Worm (Caenorhabditis elegans): ENCODE results near the gene catp-5.

Gene catp-5

DNA sequence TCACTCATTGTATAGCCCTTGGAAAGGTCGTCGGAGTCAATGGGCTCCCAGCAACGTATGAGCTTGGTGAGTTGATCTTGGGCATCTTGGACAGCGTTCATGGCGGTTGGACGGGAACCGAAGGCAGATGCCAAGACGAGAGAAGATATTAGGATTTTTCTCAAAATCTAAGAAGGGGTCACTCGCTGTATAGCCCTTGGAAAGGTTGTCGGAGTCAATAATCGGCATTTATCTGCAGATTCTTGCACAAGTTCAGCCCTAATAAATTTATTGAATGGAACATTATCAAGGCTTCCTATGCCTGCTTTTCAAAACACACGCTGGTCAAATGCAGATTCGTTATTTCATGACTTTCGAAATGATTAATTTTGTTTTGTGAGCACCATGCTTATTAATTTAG lies 39.1 kb upstream of the catp-5 start, which contains the start of gene C02B8.7:
C02B8.7 (minus strand) TSS at position 101 of the 400 bp plus-strand sequence.
- TF ChIP-seq ZK337.2 (GFP tag; IDR thresholded peaks at IDR 0.05) (no peak), Y5F2A.4 (GFP tag; optimal IDR thresholded peaks at IDR 0.05) (no peak), R02D3.7 (tag; optimal IDR thresholded peaks at IDR 0.05) (no peak), zag-1 (tag; optimal IDR thresholded peaks at IDR 0.05) (no peak), spr-1 (tag; optimal IDR thresholded peaks at IDR 0.05) (no peak), F10B5.3 (tag; optimal IDR thresholded peaks at IDR 0.05) (no peak)

DNA sequence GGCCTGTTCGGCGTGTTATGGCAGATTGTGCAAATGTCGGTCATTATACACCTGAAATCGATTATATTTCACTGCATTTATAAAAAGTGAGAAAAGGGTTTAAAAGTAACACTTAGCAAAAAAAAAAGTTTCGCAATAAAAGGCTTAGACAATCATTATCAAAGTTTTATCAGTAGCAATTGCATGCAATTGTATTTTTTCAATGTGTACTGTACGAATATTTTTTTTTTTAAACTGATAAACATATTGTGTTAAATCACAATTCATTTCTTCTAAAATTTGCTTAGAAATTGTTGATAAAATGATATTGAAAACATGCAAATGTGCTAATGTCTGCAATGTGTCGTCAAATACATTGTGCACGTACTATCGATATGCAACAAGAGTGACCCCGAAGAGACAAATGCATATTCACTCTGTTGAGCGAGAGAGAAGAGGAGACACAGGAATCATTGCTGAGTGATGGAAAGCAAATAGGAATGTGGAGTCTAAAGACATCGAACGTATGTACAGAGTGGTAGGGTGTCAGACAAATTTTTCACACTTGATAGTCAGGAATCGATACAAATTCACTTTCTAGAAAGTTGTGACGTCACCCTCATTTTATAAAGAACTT lies 37.7 kb upstream of the catp-5 start, which contains the start of gene C02B8.6:
C02B8.6 (minus strand) TSS at position 51 of the 616 bp plus-strand sequence.
- TF ChIP-seq duxl-1 (tag; optimal IDR thresholded peaks at IDR 0.05; ENCODE audit: poor library complexity) (peak; percentile 11), nhr-11 (tag; optimal IDR thresholded peaks at IDR 0.05) (peak; percentile 12), lin-39 (tag; optimal IDR thresholded peaks at IDR 0.05) (no peak), T26A8.4 (GFP tag; IDR thresholded peaks at IDR 0.05) (no peak), madf-5 (GFP tag; IDR thresholded peaks at IDR 0.05) (no peak), nhr-41 (GFP tag; IDR thresholded peaks at IDR 0.05) (0 out of 2 replicates have a peak, but pooled peaks have one; percentile 58), T20F7.1 (GFP tag; optimal IDR thresholded peaks at IDR 0.05) (peak; percentile 47), jun-1 (tag; optimal IDR thresholded peaks at IDR 0.05) (no peak), daf-16 (GFP tag; optimal IDR thresholded peaks at IDR 0.05) (peak in 1 of 2 experiments; percentile 3), daf-16 (tag; optimal IDR thresholded peaks at IDR 0.05) (peak; percentile 75), ZK337.2 (GFP tag; IDR thresholded peaks at IDR 0.05) (no peak), hlh-11 (tag; optimal IDR thresholded peaks at IDR 0.05) (peak; percentile 68), mep-1 (tag; optimal IDR thresholded peaks at IDR 0.05) (peak; percentile 84), ceh-28 (tag; optimal IDR thresholded peaks at IDR 0.05) (no peak), daf-19 (GFP tag; conservative IDR thresholded peaks at IDR 0.05) (no peak), nhr-6 (tag; optimal IDR thresholded peaks at IDR 0.05) (peak; percentile 54), nhr-28 (tag; optimal IDR thresholded peaks at IDR 0.05) (peak; percentile 70), aha-1 (tag) (peak; percentile 67), dmd-6 (GFP tag; IDR thresholded peaks at IDR 0.05) (peak; percentile 55), pqm-1 (tag; optimal IDR thresholded peaks at IDR 0.05) (peak; percentile 56), nhr-77 (tag; optimal IDR thresholded peaks at IDR 0.05) (peak; percentile 50), unc-62 (GFP tag; optimal IDR thresholded peaks at IDR 0.05 in 1 of 2) (peak in 1 of 2 experiments; percentile 93), unc-62 (tag; optimal IDR thresholded peaks at IDR 0.05) (no peak), pha-4 (GFP tag; IDR thresholded peaks at IDR 0.05) (no peak), pha-4 (tag; optimal IDR thresholded peaks at IDR 0.05) (peak; percentile 81), ces-1 (GFP tag; optimal IDR thresholded peaks at IDR 0.05) (no peak), nhr-237 (tag; optimal IDR thresholded peaks at IDR 0.05) (no peak), dve-1 (tag; optimal IDR thresholded peaks at IDR 0.05; ENCODE audit: insufficient read depth) (peak; percentile 87)

ce11 chrX:8129543-8129942 lies 30.9 kb upstream of the catp-5 start, which contains the start of gene frpr-1:
Gene frpr-1 (minus strand): TSS chrX:8129643.
- TF ChIP-seq daf-16 (GFP tag; optimal IDR thresholded peaks at IDR 0.05) (no peak), daf-16 (tag; optimal IDR thresholded peaks at IDR 0.05) (no peak), unc-62 (GFP tag; optimal IDR thresholded peaks at IDR 0.05 in 1 of 2) (peak in 1 of 2 experiments; percentile 38), unc-62 (tag; optimal IDR thresholded peaks at IDR 0.05) (no peak)

DNA sequence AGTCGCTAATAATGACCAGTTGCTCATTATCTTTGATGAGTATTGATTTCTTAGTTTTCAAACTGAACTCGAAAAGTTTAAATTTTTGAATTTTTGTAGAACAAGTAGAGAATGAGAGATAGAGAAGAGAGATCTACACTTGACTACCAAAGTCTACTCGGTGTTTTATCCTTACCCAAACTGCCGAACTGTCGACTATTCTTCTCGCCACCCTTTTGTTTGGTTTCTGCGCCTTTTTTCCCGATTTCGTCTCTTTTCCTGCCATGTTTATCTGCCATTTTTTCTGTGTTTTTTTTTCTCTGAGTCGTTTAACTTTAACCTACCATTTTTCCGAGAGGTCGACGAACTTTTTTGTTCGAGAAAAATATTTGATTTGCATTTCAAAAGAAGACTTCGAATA lies 24.5 kb upstream of the catp-5 start, which contains the start of gene C02B8.12:
C02B8.12 (minus strand) TSS at position 175 of the 400 bp plus-strand sequence.
- TF ChIP-seq aha-1 (tag): peak; percentile 92
- no peak for TF ChIP-seq mdt-29 (GFP tag; IDR thresholded peaks at IDR 0.05)

DNA sequence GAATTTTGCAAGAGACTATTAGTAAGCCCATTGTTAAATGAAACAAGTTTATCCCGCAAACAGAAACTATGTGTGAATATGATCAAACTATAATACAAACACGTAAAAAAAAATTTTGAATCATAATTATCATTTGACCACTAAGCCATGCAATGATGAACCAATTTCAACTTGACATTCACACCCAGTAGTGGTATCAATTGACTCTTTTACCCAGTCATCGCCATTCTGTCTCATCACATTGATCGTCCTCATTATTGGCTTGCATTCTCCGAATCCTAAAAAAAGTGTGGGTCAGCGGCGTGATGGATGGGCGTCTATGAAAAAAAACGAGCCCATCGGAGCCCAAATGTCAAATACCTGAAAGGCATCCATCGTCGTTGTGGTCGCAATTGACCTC lies 21.6 kb upstream of the catp-5 start:
- TF ChIP-seq zfp-3 (GFP tag; conservative IDR thresholded peaks at IDR 0.05) (no peak), nhr-48 (tag; optimal IDR thresholded peaks at IDR 0.05) (no peak), mdl-1 (tag; optimal IDR thresholded peaks at IDR 0.05) (no peak), Y105C5A.15 (GFP tag; IDR thresholded peaks at IDR 0.05) (no peak), lin-39 (tag; optimal IDR thresholded peaks at IDR 0.05) (no peak), unc-62 (GFP tag; optimal IDR thresholded peaks at IDR 0.05 in 1 of 2) (peak in 1 of 2 experiments; percentile 94), unc-62 (tag; optimal IDR thresholded peaks at IDR 0.05) (no peak), F37D6.2 (tag; optimal IDR thresholded peaks at IDR 0.05) (no peak), nhr-10 (tag; optimal IDR thresholded peaks at IDR 0.05) (no peak), unc-130 (GFP tag; optimal IDR thresholded peaks at IDR 0.05) (no peak)

Data from whole organism, L4 larva.